Fruit fly (Drosophila melanogaster) whole organism, embryonic: ENCODE results near the gene CG33181.

ENCODE experiments used
- Abd-B ChIP-seq: fragments of 200-800 bp; sonication (Bioruptor generic); optimal IDR thresholded peaks from 2 replicates; lab custom pipeline; 2018; ENCODE audit warnings: missing biosample characterization, mild to moderate bottlenecking, missing genetic modification characterization, moderate library complexity
- Adf1 ChIP-seq: fragments of 200-800 bp; sonication (Bioruptor generic); IDR thresholded peaks from 2 replicates; pipeline ENCODE4 v1.3.6; 2022; ENCODE audit warnings: missing biosample characterization, missing genetic modification characterization
- Aef1 ChIP-seq: fragments of 200-800 bp; sonication (Bioruptor generic); IDR thresholded peaks from 3 replicates; pipeline ENCODE4 v1.3.6; 2022; ENCODE audit warnings: missing biosample characterization, missing genetic modification characterization
- CG10565 ChIP-seq: fragments of 200-800 bp; sonication (Bioruptor generic); optimal IDR thresholded peaks from 3 replicates; lab custom pipeline; 2016; ENCODE audit warnings: missing biosample characterization, mild to moderate bottlenecking, missing genetic modification characterization
- CG11723 ChIP-seq: fragments of 200-800 bp; sonication (Bioruptor generic); optimal IDR thresholded peaks from 2 replicates; lab custom pipeline; 2017; ENCODE audit warnings: missing biosample characterization, mild to moderate bottlenecking, missing genetic modification characterization
- CG12071 ChIP-seq: fragments of 200-800 bp; sonication (Bioruptor generic); optimal IDR thresholded peaks from 3 replicates; lab custom pipeline; 2018; ENCODE audit warnings: missing biosample characterization, mild to moderate bottlenecking, missing genetic modification characterization
- CG12391 ChIP-seq: fragments of 200-800 bp; sonication (Bioruptor generic); optimal IDR thresholded peaks from 3 replicates; lab custom pipeline; 2018; ENCODE audit warnings: missing biosample characterization, mild to moderate bottlenecking, missing genetic modification characterization, moderate library complexity
- CG13624 ChIP-seq: fragments of 200-800 bp; sonication (Bioruptor generic); optimal IDR thresholded peaks from 2 replicates; lab custom pipeline; 2016; ENCODE audit warnings: missing biosample characterization, missing genetic modification characterization
- CG14965 ChIP-seq: fragments of 200-800 bp; sonication (Bioruptor generic); optimal IDR thresholded peaks from 2 replicates; lab custom pipeline; 2016; ENCODE audit warnings: missing biosample characterization, missing genetic modification characterization, borderline replicate concordance
- CG15479 ChIP-seq: fragments of 200-800 bp; sonication (Bioruptor generic); optimal IDR thresholded peaks from 3 replicates; lab custom pipeline; 2019; ENCODE audit warnings: missing biosample characterization, mild to moderate bottlenecking, missing genetic modification characterization, moderate library complexity
- CG15514 ChIP-seq: fragments of 200-800 bp; sonication (Bioruptor generic); optimal IDR thresholded peaks from 3 replicates; lab custom pipeline; 2017; ENCODE audit warnings: missing biosample characterization, missing genetic modification characterization, mild to moderate bottlenecking, moderate library complexity, missing genetic modification reagents
- CG15696 ChIP-seq: fragments of 200-800 bp; sonication (Bioruptor generic); optimal IDR thresholded peaks from 2 replicates; lab custom pipeline; 2019; ENCODE audit warnings: missing biosample characterization, mild to moderate bottlenecking, missing genetic modification characterization, moderate library complexity
- CG18764 ChIP-seq: fragments of 200-800 bp; sonication (Bioruptor generic); optimal IDR thresholded peaks from 3 replicates; lab custom pipeline; 2016; ENCODE audit warnings: missing biosample characterization, missing genetic modification characterization
- CG2129 ChIP-seq: fragments of 200-800 bp; sonication (Bioruptor generic); IDR thresholded peaks from 2 replicates; pipeline ENCODE4 v1.3.6; 2022; ENCODE audit warnings: missing biosample characterization, missing genetic modification characterization; ENCODE audit not compliant: partially characterized antibody
- CG30431 ChIP-seq: fragments of 200-800 bp; sonication (Bioruptor generic); optimal IDR thresholded peaks from 2 replicates; lab custom pipeline; 2017; ENCODE audit warnings: missing biosample characterization, missing genetic modification characterization
- CG43689 ChIP-seq: fragments of 200-800 bp; sonication (Bioruptor generic); IDR thresholded peaks from 2 replicates; pipeline ENCODE4 v1.3.6; 2022; ENCODE audit warnings: missing biosample characterization, missing genetic modification characterization
- CG4404 ChIP-seq: fragments of 200-800 bp; sonication (Bioruptor generic); IDR thresholded peaks from 2 replicates; pipeline ENCODE4 v1.3.6; 2022; ENCODE audit warnings: missing biosample characterization, missing genetic modification characterization
- CG4617 ChIP-seq: fragments of 200-800 bp; sonication (Bioruptor generic); optimal IDR thresholded peaks from 3 replicates; lab custom pipeline; 2016; ENCODE audit warnings: missing biosample characterization, missing genetic modification characterization, borderline replicate concordance
- CG8765 ChIP-seq: fragments of 200-800 bp; sonication (Bioruptor generic); IDR thresholded peaks from 2 replicates; pipeline ENCODE4 v1.3.6; 2022; ENCODE audit warnings: missing biosample characterization, missing genetic modification characterization
- D ChIP-seq, 2 experiments: fragments of 200-800 bp in 1 of 2; fragments of >200 bp in 1 of 2; sonication (Bioruptor generic) in 1 of 2; optimal IDR thresholded peaks; 2 replicates in 1 of 2; 3 replicates in 1 of 2; lab custom pipeline; 2017; ENCODE audit warnings: mild to moderate bottlenecking in 1 of 2, missing biosample characterization in 1 of 2, missing genetic modification characterization in 1 of 2, missing genetic modification reagents in 1 of 2
- D19A ChIP-seq: fragments of 200-800 bp; optimal IDR thresholded peaks from 3 replicates; lab custom pipeline; 2019; ENCODE audit warnings: missing biosample characterization, mild to moderate bottlenecking, missing genetic modification characterization, moderate library complexity
- D19B ChIP-seq: fragments of 200-800 bp; sonication (Bioruptor generic); optimal IDR thresholded peaks from 2 replicates; lab custom pipeline; 2017; ENCODE audit warnings: missing biosample characterization, mild to moderate bottlenecking, missing genetic modification characterization
- Dll ChIP-seq: fragments of 200-800 bp; sonication (Bioruptor generic); IDR thresholded peaks from 4 replicates; pipeline ENCODE4 v1.3.6; 2022; ENCODE audit warnings: missing biosample characterization, missing genetic modification characterization; ENCODE audit not compliant: partially characterized antibody
- Doc3 ChIP-seq: fragments of 200-800 bp; sonication (Bioruptor generic); IDR thresholded peaks from 3 replicates; pipeline ENCODE4 v1.3.6; 2022; ENCODE audit warnings: missing biosample characterization, missing genetic modification characterization; ENCODE audit not compliant: partially characterized antibody
- Dref ChIP-seq: fragments of 200-800 bp; sonication (Bioruptor generic); IDR thresholded peaks from 2 replicates; pipeline ENCODE4 v1.3.6; 2022; ENCODE audit warnings: missing biosample characterization, missing genetic modification characterization
- Hr3 ChIP-seq: fragments of 200-800 bp; sonication (Bioruptor generic); optimal IDR thresholded peaks from 3 replicates; lab custom pipeline; 2016; ENCODE audit warnings: missing biosample characterization, missing genetic modification characterization
- Hr51 ChIP-seq, 2 experiments: fragments of 200-800 bp; sonication (Bioruptor generic); optimal IDR thresholded peaks; 2 replicates in 1 of 2; 3 replicates in 1 of 2; lab custom pipeline; 2016 to 2018; ENCODE audit warnings: missing biosample characterization in 2 of 2, missing genetic modification characterization in 2 of 2, mild to moderate bottlenecking in 1 of 2, moderate library complexity in 1 of 2
- Lpt ChIP-seq: fragments of >200 bp; optimal IDR thresholded peaks from 2 replicates; lab custom pipeline; 2018; ENCODE audit warnings: missing biosample characterization, missing genetic modification characterization
- Mes4 ChIP-seq: fragments of 200-800 bp; sonication (Bioruptor generic); optimal IDR thresholded peaks from 2 replicates; lab custom pipeline; 2016; ENCODE audit warnings: missing biosample characterization, missing genetic modification characterization
- PHDP ChIP-seq: fragments of 200-800 bp; sonication (Bioruptor generic); optimal IDR thresholded peaks from 3 replicates; lab custom pipeline; 2018; ENCODE audit warnings: missing biosample characterization, mild to moderate bottlenecking, missing genetic modification characterization, moderate library complexity
- Ravus ChIP-seq: fragments of 200-800 bp; sonication (Bioruptor generic); IDR thresholded peaks from 2 replicates; pipeline ENCODE4 v1.3.6; 2022; ENCODE audit warnings: missing biosample characterization, missing genetic modification characterization
- Rx ChIP-seq: fragments of 200-800 bp; sonication (Bioruptor generic); IDR thresholded peaks from 2 replicates; pipeline ENCODE4 v1.3.6; 2022; ENCODE audit warnings: missing biosample characterization, missing genetic modification characterization
- Stat92E ChIP-seq, 3 experiments: fragments of >200 bp in 2 of 3; fragments of 200-800 bp in 1 of 3; sonication (Bioruptor generic) in 1 of 3; optimal IDR thresholded peaks; 2 replicates each; lab custom pipeline; 2017 to 2019; ENCODE audit warnings: missing biosample characterization in 3 of 3, missing genetic modification characterization in 3 of 3, mild to moderate bottlenecking in 1 of 3, moderate library complexity in 1 of 3
- Xbp1 ChIP-seq: fragments of 200-800 bp; sonication (Bioruptor generic); optimal IDR thresholded peaks from 3 replicates; lab custom pipeline; 2016; ENCODE audit warnings: missing biosample characterization, mild to moderate bottlenecking, missing genetic modification characterization
- Xrp1 ChIP-seq: fragments of 200-800 bp; sonication (Bioruptor generic); IDR thresholded peaks from 2 replicates; pipeline ENCODE4 v1.3.6; 2022; ENCODE audit warnings: missing biosample characterization, missing genetic modification characterization
- ase ChIP-seq: fragments of 200-800 bp; sonication (Bioruptor generic); IDR thresholded peaks from 3 replicates; pipeline ENCODE4 v1.3.6; 2022; ENCODE audit warnings: missing biosample characterization, missing genetic modification characterization
- cas ChIP-seq: fragments of 200-800 bp; sonication (Bioruptor generic); IDR thresholded peaks from 2 replicates; pipeline ENCODE4 v1.3.6; 2022; ENCODE audit warnings: missing biosample characterization, missing genetic modification characterization
- cg ChIP-seq: fragments of 200-800 bp; sonication (Bioruptor generic); optimal IDR thresholded peaks from 3 replicates; lab custom pipeline; 2019; ENCODE audit warnings: missing biosample characterization, mild to moderate bottlenecking, missing genetic modification characterization, moderate library complexity
- da ChIP-seq: fragments of 200-800 bp; sonication (Bioruptor generic); optimal IDR thresholded peaks from 2 replicates; lab custom pipeline; 2016; ENCODE audit warnings: missing biosample characterization, missing genetic modification characterization
- dmrt11E ChIP-seq: fragments of 200-800 bp; sonication (Bioruptor generic); optimal IDR thresholded peaks from 3 replicates; lab custom pipeline; 2018; ENCODE audit warnings: missing biosample characterization, mild to moderate bottlenecking, missing genetic modification characterization, moderate library complexity
- dysf ChIP-seq: fragments of 200-800 bp; sonication (Bioruptor generic); IDR thresholded peaks from 3 replicates; pipeline ENCODE4 v1.3.6; 2022; ENCODE audit warnings: missing biosample characterization, missing genetic modification characterization
- ftz-f1 ChIP-seq: fragments of 200-800 bp; sonication (Bioruptor generic); optimal IDR thresholded peaks from 2 replicates; lab custom pipeline; 2016; ENCODE audit warnings: missing biosample characterization, missing genetic modification characterization
- hth ChIP-seq: fragments of >200 bp; optimal IDR thresholded peaks from 2 replicates; lab custom pipeline; 2017; ENCODE audit warnings: inconsistent platforms
- mirr ChIP-seq: fragments of 200-800 bp; sonication (Bioruptor generic); optimal IDR thresholded peaks from 3 replicates; lab custom pipeline; 2018; ENCODE audit warnings: missing biosample characterization, mild to moderate bottlenecking, missing genetic modification characterization
- oc ChIP-seq: fragments of 200-800 bp; sonication (Bioruptor generic); optimal IDR thresholded peaks from 2 replicates; lab custom pipeline; 2018; ENCODE audit warnings: missing biosample characterization, mild to moderate bottlenecking, missing genetic modification characterization, moderate library complexity
- otp ChIP-seq: fragments of 200-800 bp; sonication (Bioruptor generic); IDR thresholded peaks from 3 replicates; pipeline ENCODE4, ENCODE4 v1.3.6; 2022; ENCODE audit warnings: missing biosample characterization, missing genetic modification characterization
- sob ChIP-seq: fragments of 200-800 bp; sonication (Bioruptor generic); IDR thresholded peaks from 2 replicates; pipeline ENCODE4 v1.3.6; 2022; ENCODE audit warnings: missing biosample characterization, missing genetic modification characterization
- trem ChIP-seq: fragments of 200-800 bp; optimal IDR thresholded peaks from 3 replicates; lab custom pipeline; 2019; ENCODE audit warnings: missing biosample characterization, mild to moderate bottlenecking, missing genetic modification characterization, moderate library complexity
- ttk ChIP-seq: fragments of 200-800 bp; sonication (Bioruptor generic); IDR thresholded peaks from 2 replicates; pipeline ENCODE4 v2.1.2; 2022; ENCODE audit warnings: missing biosample characterization, missing genetic modification characterization
- yki ChIP-seq: fragments of >200 bp; optimal IDR thresholded peaks from 3 replicates; lab custom pipeline; 2018
- zfh2 ChIP-seq: fragments of 200-800 bp; sonication (Bioruptor generic); optimal IDR thresholded peaks from 2 replicates; lab custom pipeline; 2016; ENCODE audit warnings: missing biosample characterization, missing genetic modification characterization

The CG33181 gene

DNA sequence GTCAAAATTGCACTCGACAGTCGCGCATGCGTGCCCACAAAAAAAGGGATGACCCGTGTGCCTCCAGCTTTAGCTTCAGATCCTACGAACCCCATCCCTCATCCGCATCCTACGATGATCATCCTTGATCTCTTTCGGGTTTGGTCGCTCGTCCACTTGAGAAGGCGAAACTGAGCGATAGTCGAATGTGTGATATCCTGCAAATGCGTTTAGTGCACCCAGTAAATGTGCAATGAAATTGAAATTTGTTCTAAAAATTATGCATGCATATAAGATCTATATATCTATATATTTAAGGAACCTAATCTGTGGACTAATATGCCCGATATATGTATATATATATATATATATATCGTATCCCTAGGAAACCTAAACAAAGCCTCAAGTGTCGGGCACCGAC lies 44.9 kb upstream of the CG33181 start (continued):
- TF ChIP-seq otp (GFP tag; lab: Robert Waterston, UW) = no peak
- peak; percentile 70 for TF ChIP-seq CG15696 (tag; lab: Kevin White, UChicago)
- TF ChIP-seq CG15479 = no peak
- peak; percentile 37 for TF ChIP-seq D19B (GFP tag; lab: Kevin White, UChicago)
- TF ChIP-seq CG10565 (GFP tag; lab: Kevin White, UChicago) = no peak
- TF ChIP-seq Xbp1 (GFP tag; lab: Kevin White, UChicago) = no peak
- TF ChIP-seq CG13624 (GFP tag; lab: Kevin White, UChicago) = no peak
- TF ChIP-seq ftz-f1 (GFP tag; lab: Kevin White, UChicago) = no peak
- TF ChIP-seq CG2129 = no peak
- no peak for TF ChIP-seq Dref (GFP tag; lab: Robert Waterston, UW)
- no peak for TF ChIP-seq Aef1 (GFP tag; lab: Robert Waterston, UW)
- TF ChIP-seq oc = no peak
- peak; percentile 68 for TF ChIP-seq CG8765 (GFP tag; lab: Robert Waterston, UW)
- TF ChIP-seq hth = no peak
- no peak for TF ChIP-seq sob (GFP tag; lab: Robert Waterston, UW)
- no peak for TF ChIP-seq Lpt
- no peak for TF ChIP-seq cg (GFP tag; lab: Kevin White, UChicago)
- no peak for TF ChIP-seq cas (GFP tag; lab: Robert Waterston, UW)
- no peak for TF ChIP-seq Doc3
- no peak for TF ChIP-seq CG12391 (tag; lab: Kevin White, UChicago)
- TF ChIP-seq CG30431 (GFP tag; lab: Kevin White, UChicago) = peak; percentile 25
- TF ChIP-seq trem (tag; lab: Kevin White, UChicago) = no peak
- no peak for TF ChIP-seq CG15514 (GFP tag; lab: Kevin White, UChicago)
- TF ChIP-seq zfh2 (GFP tag; lab: Kevin White, UChicago) = no peak
- no peak for TF ChIP-seq CG12071
- no peak for TF ChIP-seq ase (GFP tag; lab: Robert Waterston, UW)
- TF ChIP-seq dmrt11E (tag; lab: Kevin White, UChicago) = peak; percentile 27
- no peak for TF ChIP-seq CG18764
- TF ChIP-seq mirr (GFP tag; lab: Kevin White, UChicago) = no peak
- no peak for TF ChIP-seq ttk (GFP tag; lab: Robert Waterston, UW)
- TF ChIP-seq dysf (GFP tag; lab: Robert Waterston, UW) = no peak
- no peak for TF ChIP-seq CG11723 (GFP tag; lab: Kevin White, UChicago)
- no peak for TF ChIP-seq PHDP (tag; lab: Kevin White, UChicago)
- TF ChIP-seq da (GFP tag; lab: Kevin White, UChicago) = no peak
- TF ChIP-seq Rx (GFP tag; lab: Robert Waterston, UW) = peak; percentile 6; the same call in 1 of the 2 replicates
- TF ChIP-seq Abd-B (GFP tag; lab: Kevin White, UChicago) = no peak
- TF ChIP-seq D (optimal IDR thresholded peaks at IDR 0.05; lab: Kevin White, UChicago) = no peak
- TF ChIP-seq D (GFP tag; optimal IDR thresholded peaks at IDR 0.05; lab: Kevin White, UChicago) = no peak
- TF ChIP-seq Mes4 = no peak
- no peak for TF ChIP-seq Dll (GFP tag; lab: Robert Waterston, UW)
- TF ChIP-seq yki (lab: Kevin White, UChicago) = no peak
- no peak for TF ChIP-seq D19A (tag; lab: Kevin White, UChicago)
- TF ChIP-seq Ravus (GFP tag; lab: Robert Waterston, UW) = no peak
- TF ChIP-seq CG43689 (GFP tag; lab: Robert Waterston, UW) = no peak
- no peak for TF ChIP-seq CG14965 (GFP tag; lab: Kevin White, UChicago)
- TF ChIP-seq Hr3 (GFP tag; lab: Kevin White, UChicago) = no peak
- TF ChIP-seq CG4617 (GFP tag; lab: Kevin White, UChicago) = no peak
- TF ChIP-seq Adf1 (GFP tag; lab: Robert Waterston, UW) = no peak
- TF ChIP-seq Xrp1 = peak; percentile 28; the same call in 1 of the 2 replicates
- TF ChIP-seq Hr51 (GFP tag; optimal IDR thresholded peaks at IDR 0.05; lab: Kevin White, UChicago) = no peak
- TF ChIP-seq Stat92E (GFP tag; optimal IDR thresholded peaks at IDR 0.05; lab: Kevin White, UChicago) = no peak
- TF ChIP-seq CG4404 (GFP tag; lab: Robert Waterston, UW) = peak; percentile 71
- TF ChIP-seq, all 482 proteins: peak for 14
